Fruit fly (Drosophila melanogaster) whole organism, embryonic: ENCODE results near the gene Rbp6.

Source experiments
- Aef1 ChIP-seq: fragments of 200-800 bp; sonication (Bioruptor generic); IDR thresholded peaks from 3 replicates; pipeline ENCODE4 v1.3.6; 2022; ENCODE audit warnings: missing biosample characterization, missing genetic modification characterization
- Bgb ChIP-seq: fragments of 200-800 bp; sonication (Bioruptor generic); IDR thresholded peaks from 2 replicates; pipeline ENCODE4 v1.3.6; 2022; ENCODE audit warnings: missing biosample characterization, missing genetic modification characterization; ENCODE audit not compliant: partially characterized antibody
- CG10366 ChIP-seq: fragments of 200-800 bp; sonication (Bioruptor generic); IDR thresholded peaks from 2 replicates; pipeline ENCODE4 v1.3.6; 2022; ENCODE audit warnings: missing biosample characterization, missing genetic modification characterization
- CG11398 ChIP-seq: fragments of 200-800 bp; sonication (Bioruptor generic); optimal IDR thresholded peaks from 2 replicates; lab custom pipeline; 2016; ENCODE audit warnings: missing biosample characterization, missing genetic modification characterization
- CG12155 ChIP-seq: fragments of 200-800 bp; sonication (Bioruptor generic); optimal IDR thresholded peaks from 3 replicates; lab custom pipeline; 2016; ENCODE audit warnings: missing biosample characterization, missing genetic modification characterization
- CG12219 ChIP-seq: fragments of 200-800 bp; sonication (Bioruptor generic); optimal IDR thresholded peaks from 3 replicates; lab custom pipeline; 2018; ENCODE audit warnings: missing biosample characterization, mild to moderate bottlenecking, missing genetic modification characterization
- CG12391 ChIP-seq: fragments of 200-800 bp; sonication (Bioruptor generic); optimal IDR thresholded peaks from 3 replicates; lab custom pipeline; 2018; ENCODE audit warnings: missing biosample characterization, mild to moderate bottlenecking, missing genetic modification characterization, moderate library complexity
- CG1529 ChIP-seq: fragments of 200-800 bp; sonication (Bioruptor generic); optimal IDR thresholded peaks from 3 replicates; lab custom pipeline; 2018; ENCODE audit warnings: missing biosample characterization, missing genetic modification characterization
- CG1602 ChIP-seq: fragments of 200-800 bp; sonication (Bioruptor generic); optimal IDR thresholded peaks from 3 replicates; lab custom pipeline; 2016; ENCODE audit warnings: missing biosample characterization, missing genetic modification characterization
- CG17328 ChIP-seq: fragments of 200-800 bp; sonication (Bioruptor generic); IDR thresholded peaks from 2 replicates; pipeline ENCODE4 v1.3.6; 2022; ENCODE audit warnings: missing biosample characterization, missing genetic modification characterization
- CG18764 ChIP-seq: fragments of 200-800 bp; sonication (Bioruptor generic); optimal IDR thresholded peaks from 3 replicates; lab custom pipeline; 2016; ENCODE audit warnings: missing biosample characterization, missing genetic modification characterization
- CG2678 ChIP-seq: fragments of 200-800 bp; sonication (Bioruptor generic); optimal IDR thresholded peaks from 3 replicates; lab custom pipeline; 2019; ENCODE audit warnings: missing biosample characterization, mild to moderate bottlenecking, missing genetic modification characterization, moderate library complexity
- CG2712 ChIP-seq: fragments of 200-800 bp; optimal IDR thresholded peaks from 3 replicates; lab custom pipeline; 2019; ENCODE audit warnings: missing biosample characterization, mild to moderate bottlenecking, missing genetic modification characterization, moderate library complexity
- CG30431 ChIP-seq: fragments of 200-800 bp; sonication (Bioruptor generic); optimal IDR thresholded peaks from 2 replicates; lab custom pipeline; 2017; ENCODE audit warnings: missing biosample characterization, missing genetic modification characterization
- CG32532 ChIP-seq: fragments of 200-800 bp; sonication (Bioruptor generic); IDR thresholded peaks from 2 replicates; pipeline ENCODE4 v1.3.6; 2022; ENCODE audit warnings: missing biosample characterization, missing genetic modification characterization
- CG34224 ChIP-seq: fragments of 200-800 bp; sonication (Bioruptor generic); IDR thresholded peaks from 3 replicates; pipeline ENCODE4 v1.3.6; 2022; ENCODE audit warnings: missing biosample characterization, missing genetic modification characterization; ENCODE audit not compliant: partially characterized antibody
- CG4424 ChIP-seq: fragments of 200-800 bp; sonication (Bioruptor generic); optimal IDR thresholded peaks from 3 replicates; lab custom pipeline; 2016; ENCODE audit warnings: missing biosample characterization, missing genetic modification characterization
- CG6272 ChIP-seq: fragments of 200-800 bp; sonication (Bioruptor generic); IDR thresholded peaks from 2 replicates; pipeline ENCODE4 v1.3.6; 2022; ENCODE audit warnings: missing biosample characterization, missing genetic modification characterization
- CG6791 ChIP-seq: fragments of 200-800 bp; sonication (Bioruptor generic); IDR thresholded peaks from 3 replicates; pipeline ENCODE4 v1.3.6; 2022; ENCODE audit warnings: missing biosample characterization, missing genetic modification characterization; ENCODE audit not compliant: partially characterized antibody
- CG7987 ChIP-seq: fragments of 200-800 bp; sonication (Bioruptor generic); optimal IDR thresholded peaks from 2 replicates; lab custom pipeline; 2018; ENCODE audit warnings: missing biosample characterization, mild to moderate bottlenecking, missing genetic modification characterization, moderate library complexity
- CG8290 ChIP-seq, 3 experiments: fragments of 200-800 bp; sonication (Bioruptor generic); optimal IDR thresholded peaks; 2 replicates each; lab custom pipeline; 2016 to 2019; ENCODE audit warnings: missing biosample characterization in 3 of 3, missing genetic modification characterization in 3 of 3, mild to moderate bottlenecking in 2 of 3, moderate library complexity in 1 of 3
- CG8478 ChIP-seq: fragments of >200 bp; optimal IDR thresholded peaks from 2 replicates; lab custom pipeline; 2018
- CG9817 ChIP-seq: fragments of 200-800 bp; sonication (Bioruptor generic); optimal IDR thresholded peaks from 2 replicates; lab custom pipeline; 2018; ENCODE audit warnings: missing biosample characterization, mild to moderate bottlenecking, missing genetic modification characterization, moderate library complexity
- D19A ChIP-seq: fragments of 200-800 bp; optimal IDR thresholded peaks from 3 replicates; lab custom pipeline; 2019; ENCODE audit warnings: missing biosample characterization, mild to moderate bottlenecking, missing genetic modification characterization, moderate library complexity
- Dip2 ChIP-seq: fragments of 200-800 bp; sonication (Bioruptor generic); IDR thresholded peaks from 2 replicates; pipeline ENCODE4 v1.3.6; 2022; ENCODE audit warnings: missing biosample characterization, missing genetic modification characterization
- HmgZ ChIP-seq: fragments of 200-800 bp; sonication (Bioruptor generic); optimal IDR thresholded peaks from 2 replicates; lab custom pipeline; 2018; ENCODE audit warnings: missing biosample characterization, mild to moderate bottlenecking, missing genetic modification characterization
- Lpt ChIP-seq: fragments of >200 bp; optimal IDR thresholded peaks from 2 replicates; lab custom pipeline; 2018; ENCODE audit warnings: missing biosample characterization, missing genetic modification characterization
- Max ChIP-seq: fragments of 200-800 bp; sonication (Bioruptor generic); optimal IDR thresholded peaks from 2 replicates; lab custom pipeline; 2016; ENCODE audit warnings: missing biosample characterization, mild to moderate bottlenecking, missing genetic modification characterization
- PHDP ChIP-seq: fragments of 200-800 bp; sonication (Bioruptor generic); optimal IDR thresholded peaks from 3 replicates; lab custom pipeline; 2018; ENCODE audit warnings: missing biosample characterization, mild to moderate bottlenecking, missing genetic modification characterization, moderate library complexity
- Spps ChIP-seq: fragments of 200-800 bp; sonication (Bioruptor generic); optimal IDR thresholded peaks from 2 replicates; lab custom pipeline; 2018; ENCODE audit warnings: missing biosample characterization, mild to moderate bottlenecking, missing genetic modification characterization
- Ssrp ChIP-seq: fragments of 200-800 bp; sonication (Bioruptor generic); optimal IDR thresholded peaks from 2 replicates; lab custom pipeline; 2018; ENCODE audit warnings: missing biosample characterization, mild to moderate bottlenecking, missing genetic modification characterization, moderate library complexity
- ara ChIP-seq: fragments of 200-800 bp; sonication (Bioruptor generic); IDR thresholded peaks from 2 replicates; pipeline ENCODE4 v1.3.6; 2022; ENCODE audit warnings: missing biosample characterization, missing genetic modification characterization
- bcd ChIP-seq: fragments of 200-800 bp; sonication (Bioruptor generic); optimal IDR thresholded peaks from 2 replicates; lab custom pipeline; 2017; ENCODE audit warnings: missing biosample characterization, mild to moderate bottlenecking, missing genetic modification characterization
- bsh ChIP-seq, 2 experiments: fragments of 200-800 bp; sonication (Bioruptor generic); optimal IDR thresholded peaks; 2 replicates each; lab custom pipeline; 2017 to 2018; ENCODE audit warnings: mild to moderate bottlenecking in 2 of 2, missing biosample characterization in 2 of 2, missing genetic modification characterization in 2 of 2, moderate library complexity in 1 of 2
- cad ChIP-seq: fragments of >200 bp; optimal IDR thresholded peaks from 2 replicates; lab custom pipeline; 2017; ENCODE audit warnings: missing biosample characterization, missing genetic modification characterization
- caup ChIP-seq: fragments of 200-800 bp; sonication (Bioruptor generic); optimal IDR thresholded peaks from 3 replicates; lab custom pipeline; 2017; ENCODE audit warnings: missing biosample characterization, mild to moderate bottlenecking, missing genetic modification characterization, moderate library complexity; ENCODE audit not compliant: severe bottlenecking
- cg ChIP-seq: fragments of 200-800 bp; sonication (Bioruptor generic); optimal IDR thresholded peaks from 3 replicates; lab custom pipeline; 2019; ENCODE audit warnings: missing biosample characterization, mild to moderate bottlenecking, missing genetic modification characterization, moderate library complexity
- chm ChIP-seq: fragments of 200-800 bp; sonication (Bioruptor generic); IDR thresholded peaks from 2 replicates; pipeline ENCODE4 v1.3.6; 2022; ENCODE audit warnings: missing biosample characterization, missing genetic modification characterization
- dimm ChIP-seq: fragments of 200-800 bp; sonication (Bioruptor generic); IDR thresholded peaks from 2 replicates; pipeline ENCODE4 v1.3.6; 2022; ENCODE audit warnings: missing biosample characterization, missing genetic modification characterization
- fd3F ChIP-seq: fragments of 200-800 bp; sonication (Bioruptor generic); optimal IDR thresholded peaks from 2 replicates; lab custom pipeline; 2018; ENCODE audit warnings: missing biosample characterization, mild to moderate bottlenecking, missing genetic modification characterization, moderate library complexity
- fd96Cb ChIP-seq: fragments of 200-800 bp; sonication (Bioruptor generic); optimal IDR thresholded peaks from 2 replicates; lab custom pipeline; 2018; ENCODE audit warnings: missing biosample characterization, mild to moderate bottlenecking, missing genetic modification characterization, moderate library complexity
- gro ChIP-seq: fragments of 200-800 bp; sonication (Bioruptor generic); optimal IDR thresholded peaks from 2 replicates; lab custom pipeline; 2016; ENCODE audit warnings: missing biosample characterization, missing genetic modification characterization
- hbn ChIP-seq: fragments of 200-800 bp; sonication (Bioruptor generic); IDR thresholded peaks from 2 replicates; pipeline ENCODE4 v1.3.6; 2022; ENCODE audit warnings: missing biosample characterization, missing genetic modification characterization; ENCODE audit not compliant: partially characterized antibody
- her ChIP-seq: fragments of 200-800 bp; sonication (Bioruptor generic); optimal IDR thresholded peaks from 2 replicates; lab custom pipeline; 2016; ENCODE audit warnings: missing biosample characterization, missing genetic modification characterization
- lbe ChIP-seq: fragments of 200-800 bp; sonication (Bioruptor generic); optimal IDR thresholded peaks from 2 replicates; lab custom pipeline; 2016; ENCODE audit warnings: missing biosample characterization, mild to moderate bottlenecking, missing genetic modification characterization
- repo ChIP-seq: fragments of 200-800 bp; sonication (Bioruptor generic); optimal IDR thresholded peaks from 2 replicates; lab custom pipeline; 2016; ENCODE audit warnings: missing biosample characterization, missing genetic modification characterization
- rib ChIP-seq: fragments of 200-800 bp; sonication (Bioruptor generic); IDR thresholded peaks from 2 replicates; pipeline ENCODE4 v1.3.6; 2022; ENCODE audit warnings: missing biosample characterization, missing genetic modification characterization
- tx ChIP-seq: fragments of 200-800 bp; sonication (Bioruptor generic); optimal IDR thresholded peaks from 2 replicates; lab custom pipeline; 2016; ENCODE audit warnings: missing biosample characterization, missing genetic modification characterization
- yki ChIP-seq: fragments of >200 bp; optimal IDR thresholded peaks from 3 replicates; lab custom pipeline; 2018

The Rbp6 gene

DNA sequence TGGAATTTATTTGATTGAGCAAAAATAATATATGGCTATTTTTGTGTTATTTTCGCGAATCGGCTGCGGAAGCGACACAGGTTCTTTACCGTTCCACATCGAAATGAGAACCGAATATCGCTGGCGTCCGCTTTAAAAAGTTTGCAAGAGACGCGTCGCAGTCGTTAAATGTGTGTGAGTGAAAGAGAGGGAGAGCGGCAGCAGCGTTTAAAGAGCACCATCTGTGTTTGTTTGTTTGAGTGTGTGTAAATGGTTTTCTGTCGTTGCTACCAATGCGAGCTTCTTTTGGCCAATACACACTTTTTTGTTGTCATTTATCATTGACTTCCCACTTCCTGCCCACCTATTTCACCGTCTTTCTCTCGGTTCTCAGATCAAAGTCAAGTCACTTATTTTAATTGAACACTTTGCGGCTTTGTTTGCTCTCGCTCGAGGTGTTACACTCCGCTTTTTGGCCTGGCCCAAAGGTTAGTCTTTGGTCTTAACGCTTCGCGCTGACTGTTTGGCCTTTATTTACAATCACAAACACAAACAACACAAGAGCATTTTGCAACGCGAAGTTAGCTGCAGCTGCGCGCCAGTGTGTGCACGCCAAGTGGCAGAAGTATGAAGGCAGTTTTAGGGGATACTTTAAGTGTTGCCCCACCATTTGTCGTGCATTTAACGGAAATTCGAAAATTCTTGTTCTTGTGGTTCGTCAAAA is 225.8 kb downstream of the Rbp6 start, which contains the start of gene CG3764 (continued):
- TF ChIP-seq Ssrp (no peak), CG18764 (GFP tag; lab: Kevin White, UChicago) (peak; percentile 71), CG4424 (GFP tag; lab: Kevin White, UChicago) (peak; percentile 47), CG8478 (lab: Kevin White, UChicago) (no peak), CG30431 (GFP tag; lab: Kevin White, UChicago) (peak; percentile 31), repo (GFP tag; lab: Kevin White, UChicago) (peak; percentile 81), Bgb (GFP tag; lab: Robert Waterston, UW) (peak; percentile 68), CG34224 (GFP tag; lab: Robert Waterston, UW) (no peak), CG6791 (GFP tag; lab: Robert Waterston, UW) (peak; percentile 47; the same call in 1 of the 3 replicates), D19A (tag; lab: Kevin White, UChicago) (peak; percentile 47), Lpt (GFP tag; lab: Kevin White, UChicago) (no peak), CG2712 (tag; lab: Kevin White, UChicago) (peak; percentile 70), CG8290 (GFP tag; optimal IDR thresholded peaks at IDR 0.05; lab: Kevin White, UChicago) (peak; percentile 54), CG8290 (tag; optimal IDR thresholded peaks at IDR 0.05; lab: Kevin White, UChicago) (peak; percentile 83 to 94), CG10366 (no peak), CG6272 (peak; percentile 31; the same call in 1 of the 2 replicates), CG12155 (GFP tag; lab: Kevin White, UChicago) (no peak), bcd (peak; percentile 82), CG12219 (GFP tag; lab: Kevin White, UChicago) (peak; percentile 76), gro (GFP tag; lab: Kevin White, UChicago) (peak; percentile 83), CG2678 (peak; percentile 79), Max (GFP tag; lab: Kevin White, UChicago) (peak; percentile 72), cg (peak; percentile 94), lbe (GFP tag; lab: Kevin White, UChicago) (peak; percentile 38), tx (GFP tag; lab: Kevin White, UChicago) (peak; percentile 47), fd3F (GFP tag; lab: Kevin White, UChicago) (peak; percentile 56), PHDP (tag; lab: Kevin White, UChicago) (peak; percentile 62), hbn (GFP tag; lab: Robert Waterston, UW) (no peak), CG12391 (tag; lab: Kevin White, UChicago) (peak; percentile 58), CG1602 (GFP tag; lab: Kevin White, UChicago) (peak; percentile 30), Aef1 (GFP tag; lab: Robert Waterston, UW) (peak; percentile 80), CG7987 (GFP tag; lab: Kevin White, UChicago) (peak; percentile 96), fd96Cb (tag; lab: Kevin White, UChicago) (peak; percentile 6), HmgZ (tag; lab: Kevin White, UChicago) (peak; percentile 90), caup (peak; percentile 90), dimm (no peak), rib (GFP tag; lab: Robert Waterston, UW) (peak; percentile 94), cad (no peak), CG11398 (GFP tag; lab: Kevin White, UChicago) (peak; percentile 78), CG1529 (GFP tag; lab: Kevin White, UChicago) (peak; percentile 77), ara (GFP tag; lab: Robert Waterston, UW) (peak; percentile 73), CG17328 (peak; percentile 76), bsh (GFP tag; optimal IDR thresholded peaks at IDR 0.05; lab: Kevin White, UChicago) (peak; percentile 24 to 69), chm (peak; percentile 88), CG32532 (peak; percentile 50), CG9817 (tag; lab: Kevin White, UChicago) (peak; percentile 55), her (GFP tag; lab: Kevin White, UChicago) (peak; percentile 71), Dip2 (GFP tag; lab: Robert Waterston, UW) (no peak), Spps (peak; percentile 44), yki (lab: Kevin White, UChicago) (no peak)
